Fruit fly (Drosophila melanogaster) whole organism, prepupa: ENCODE data around the gene CG32270.

Experiments used
- CG16779 ChIP-seq: fragments of 200-800 bp; sonication (Bioruptor generic); optimal IDR thresholded peaks from 3 replicates; lab custom pipeline; 2017; ENCODE audit warnings: missing biosample characterization, mild to moderate bottlenecking, missing genetic modification characterization
- CG4318 ChIP-seq: fragments of 200-800 bp; sonication (Bioruptor generic); optimal IDR thresholded peaks from 3 replicates; lab custom pipeline; 2017; ENCODE audit warnings: missing biosample characterization, mild to moderate bottlenecking, missing genetic modification characterization
- CG8319 ChIP-seq: fragments of 200-800 bp; sonication (Bioruptor generic); optimal IDR thresholded peaks from 3 replicates; lab custom pipeline; 2016; ENCODE audit warnings: missing biosample characterization, missing genetic modification characterization
- Eip93F ChIP-seq: fragments of 200-800 bp; sonication (Bioruptor generic); optimal IDR thresholded peaks from 2 replicates; lab custom pipeline; 2016; ENCODE audit warnings: missing biosample characterization, mild to moderate bottlenecking, missing genetic modification characterization
- Gug ChIP-seq: fragments of 200-800 bp; sonication (Bioruptor generic); IDR thresholded peaks from 2 replicates; pipeline ENCODE4 v1.3.6; 2022; ENCODE audit warnings: missing biosample characterization, missing genetic modification characterization
- Lpt ChIP-seq: fragments of 200-800 bp; sonication (Bioruptor generic); optimal IDR thresholded peaks from 3 replicates; lab custom pipeline; 2016; ENCODE audit warnings: missing biosample characterization, missing genetic modification characterization
- Smox ChIP-seq: fragments of 200-800 bp; sonication (Bioruptor generic); optimal IDR thresholded peaks from 3 replicates; lab custom pipeline; 2016; ENCODE audit warnings: missing biosample characterization, missing genetic modification characterization
- Sox102F ChIP-seq: fragments of 200-800 bp; sonication (Bioruptor generic); optimal IDR thresholded peaks from 2 replicates; lab custom pipeline; 2016; ENCODE audit warnings: missing biosample characterization, mild to moderate bottlenecking, missing genetic modification characterization
- cyc ChIP-seq: fragments of 200-800 bp; sonication (Bioruptor generic); optimal IDR thresholded peaks from 3 replicates; lab custom pipeline; 2016; ENCODE audit warnings: missing biosample characterization, missing genetic modification characterization
- dac ChIP-seq: fragments of 200-800 bp; sonication (Bioruptor generic); optimal IDR thresholded peaks from 2 replicates; lab custom pipeline; 2017; ENCODE audit warnings: missing biosample characterization, mild to moderate bottlenecking, missing genetic modification characterization
- dsx ChIP-seq: fragments of 200-800 bp; optimal IDR thresholded peaks from 3 replicates; lab custom pipeline; 2019; ENCODE audit warnings: missing biosample characterization, mild to moderate bottlenecking, missing genetic modification characterization, moderate library complexity; ENCODE audit not compliant: poor library complexity, severe bottlenecking

DNA sequence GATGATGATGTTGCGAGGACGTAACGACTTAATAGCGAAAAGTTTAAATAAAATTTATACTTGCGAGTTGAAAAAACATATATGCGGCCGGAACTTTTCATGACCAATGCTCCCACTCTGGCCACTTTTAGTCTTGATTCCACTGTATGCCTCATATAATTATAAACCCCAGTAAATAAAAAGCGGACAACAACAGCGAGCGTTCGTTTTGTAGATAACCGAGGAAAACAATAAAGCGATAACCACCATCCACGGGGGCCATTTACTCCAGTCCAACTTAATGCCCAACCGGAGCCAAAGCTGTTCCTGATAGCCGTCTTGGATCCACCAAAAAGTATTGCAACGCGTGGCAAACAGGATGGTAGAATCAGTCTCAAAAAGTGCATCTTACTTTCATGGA lies 27.5 kb upstream of the CG32270 start:
- TF ChIP-seq CG16779 (tag; lab: Kevin White, UChicago) (no peak), cyc (GFP tag; lab: Kevin White, UChicago) (no peak), Smox (GFP tag; lab: Kevin White, UChicago) (no peak), Gug (no peak), Lpt (no peak), dac (GFP tag; lab: Kevin White, UChicago) (no peak), dsx (GFP tag; lab: Kevin White, UChicago) (no peak), Eip93F (GFP tag; lab: Kevin White, UChicago) (no peak), Sox102F (GFP tag; lab: Kevin White, UChicago) (no peak), CG4318 (no peak), CG8319 (no peak)
